Fruit fly (Drosophila melanogaster): Measurements from ENCODE around the gene CG3156.

DNA sequence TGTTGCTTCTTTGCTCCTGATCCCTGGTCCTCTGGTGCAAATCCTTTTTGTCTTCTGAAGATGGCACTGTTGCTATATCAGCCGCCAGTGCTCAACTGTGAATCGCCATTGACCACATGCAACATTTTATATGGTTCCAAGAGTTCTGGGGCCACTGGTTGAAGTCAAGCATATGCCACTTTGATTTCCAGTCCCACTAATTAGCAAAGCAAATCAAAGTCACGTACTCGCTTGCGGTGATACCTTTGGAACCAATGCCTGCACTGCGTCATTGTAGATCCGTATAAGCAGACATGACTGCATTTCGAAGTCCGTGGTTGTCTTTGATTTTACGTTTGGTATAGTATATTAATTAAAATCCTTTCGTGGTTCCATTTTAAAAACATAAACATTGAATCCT is 18.4 kb upstream of the CG3156 start, which contains the start of gene Cyp4g1:
- TF ChIP-seq dmrt11E (tag; optimal IDR thresholded peaks at IDR 0.05) (no peak), CG10979 (tag; optimal IDR thresholded peaks at IDR 0.05) (no peak), CG7271 (tag; optimal IDR thresholded peaks at IDR 0.05) (no peak), gro (GFP tag; optimal IDR thresholded peaks at IDR 0.05) (no peak), Ssrp (tag; optimal IDR thresholded peaks at IDR 0.05) (no peak), CG31388 (GFP tag; optimal IDR thresholded peaks at IDR 0.05) (no peak)

Measured in whole organism, embryonic.